Fruit fly (Drosophila melanogaster) whole organism: ENCODE measurements around the gene Ance.

Experiments
- CG8478 ChIP-seq: fragments of >200 bp; optimal IDR thresholded peaks from 2 replicates; lab custom pipeline; 2018; ENCODE audit warnings: inconsistent platforms
- pan ChIP-seq: fragments of >200 bp; optimal IDR thresholded peaks from 2 replicates; lab custom pipeline; 2017
- psq ChIP-seq: fragments of >200 bp; optimal IDR thresholded peaks from 2 replicates; lab custom pipeline; 2017
- usp ChIP-seq: fragments of >200 bp; optimal IDR thresholded peaks from 2 replicates; lab custom pipeline; 2017; ENCODE audit warnings: missing biosample characterization, missing genetic modification characterization, mixed read lengths

- TF ChIP-seq psq (lab: Kevin White, UChicago) (no peak), CG8478 (lab: Kevin White, UChicago) (no peak), usp (GFP tag; lab: Kevin White, UChicago) (no peak), pan (no peak)
Observed at dm6 chr2L:13881939-13882338, 23.5 kb upstream of the Ance start.
